Worm (Caenorhabditis elegans) whole organism, young adult: Measurements from ENCODE around the gene F23D12.7.
A peak's percentile ranks its signal among the peaks of the same experiment; 100 is the strongest.

Experiments used
- B0336.3 ChIP-seq: fragments of 200-800 bp; sonication (Bioruptor generic); IDR thresholded peaks from 2 replicates; pipeline ENCODE4 v1.3.6; 2022; ENCODE audit warnings: missing genetic modification characterization, missing compliant biosample characterization
- C06A6.2 ChIP-seq: fragments of 200-800 bp; sonication (Bioruptor generic); conservative IDR thresholded peaks from 2 replicates; pipeline ENCODE4 v1.3.6; 2022; ENCODE audit warnings: missing genetic modification characterization, missing compliant biosample characterization
- F22D6.2 ChIP-seq: sonication (generic microtip); optimal IDR thresholded peaks from 2 replicates; lab custom pipeline; 2016; ENCODE audit warnings: mild to moderate bottlenecking, missing genetic modification characterization, missing compliant biosample characterization
- F37B4.10 ChIP-seq: fragments of 200-800 bp; sonication (Bioruptor generic); IDR thresholded peaks from 2 replicates; pipeline ENCODE4 v1.3.6; 2022; ENCODE audit warnings: missing genetic modification characterization, missing compliant biosample characterization
- F39B2.1 ChIP-seq: fragments of 200-800 bp; sonication (Bioruptor generic); IDR thresholded peaks from 2 replicates; pipeline ENCODE4 v1.3.6; 2022; ENCODE audit warnings: missing genetic modification reagents, missing genetic modification characterization, missing compliant biosample characterization
- F55B11.4 ChIP-seq: sonication (generic microtip); optimal IDR thresholded peaks from 2 replicates; lab custom pipeline; 2016; ENCODE audit warnings: missing compliant biosample characterization, missing genetic modification characterization, borderline replicate concordance; ENCODE audit not compliant: insufficient read depth
- T07F8.4 ChIP-seq: sonication (generic microtip); optimal IDR thresholded peaks from 2 replicates; lab custom pipeline; 2016; ENCODE audit warnings: mild to moderate bottlenecking, missing genetic modification characterization, moderate library complexity, missing compliant biosample characterization
- Y53F4B.3 ChIP-seq: fragments of 200-800 bp; sonication (Bioruptor generic); IDR thresholded peaks from 2 replicates; pipeline ENCODE4 v1.3.6; 2022; ENCODE audit warnings: missing genetic modification reagents, missing genetic modification characterization, missing compliant biosample characterization
- Y53G8AR.9 ChIP-seq: fragments of 200-800 bp; sonication (Bioruptor generic); conservative IDR thresholded peaks from 2 replicates; pipeline ENCODE4 v1.3.6; 2022; ENCODE audit warnings: missing genetic modification reagents, missing genetic modification characterization, missing compliant biosample characterization
- Y56A3A.18 ChIP-seq: fragments of 200-800 bp; sonication (Bioruptor generic); IDR thresholded peaks from 2 replicates; pipeline ENCODE4 v1.3.6; 2022; ENCODE audit warnings: missing genetic modification reagents, missing genetic modification characterization, missing compliant biosample characterization
- Y67H2A.10 ChIP-seq: fragments of 200-800 bp; sonication (Bioruptor generic); conservative IDR thresholded peaks from 2 replicates; pipeline ENCODE4 v1.3.6; 2022; ENCODE audit warnings: missing genetic modification reagents, missing genetic modification characterization, missing compliant biosample characterization
- Y95B8A.8 ChIP-seq: fragments of 200-800 bp; sonication (Bioruptor generic); IDR thresholded peaks from 2 replicates; pipeline ENCODE4 v1.3.6; 2022; ENCODE audit warnings: missing genetic modification reagents, missing genetic modification characterization, missing compliant biosample characterization
- aptf-2 ChIP-seq: fragments of 200-800 bp; sonication (Bioruptor generic); conservative IDR thresholded peaks from 2 replicates; pipeline ENCODE4 v1.3.6; 2022; ENCODE audit warnings: missing genetic modification reagents, missing genetic modification characterization, missing compliant biosample characterization
- athp-1 ChIP-seq: sonication (generic microtip); optimal IDR thresholded peaks from 2 replicates; lab custom pipeline; 2017; ENCODE audit warnings: mild to moderate bottlenecking, missing genetic modification characterization, missing compliant biosample characterization
- bed-2 ChIP-seq: fragments of 200-800 bp; sonication (Bioruptor generic); IDR thresholded peaks from 2 replicates; pipeline ENCODE4 v1.3.6; 2022; ENCODE audit warnings: missing genetic modification reagents, missing genetic modification characterization, missing compliant biosample characterization
- ceh-27 ChIP-seq: fragments of 200-800 bp; sonication (Bioruptor generic); optimal IDR thresholded peaks from 2 replicates; lab custom pipeline; 2018; ENCODE audit warnings: mild to moderate bottlenecking, missing genetic modification characterization, moderate library complexity, missing compliant biosample characterization
- ceh-79 ChIP-seq: sonication (generic microtip); optimal IDR thresholded peaks from 2 replicates; lab custom pipeline; 2017; ENCODE audit warnings: mild to moderate bottlenecking, missing genetic modification characterization, missing compliant biosample characterization
- die-1 ChIP-seq: sonication (generic microtip); optimal IDR thresholded peaks from 2 replicates; lab custom pipeline; 2016; ENCODE audit warnings: missing genotype, mild to moderate bottlenecking, missing genetic modification characterization, missing compliant biosample characterization
- dox-1 ChIP-seq: fragments of 200-800 bp; sonication (Bioruptor generic); IDR thresholded peaks from 2 replicates; pipeline ENCODE4 v1.3.6; 2022; ENCODE audit warnings: missing genetic modification reagents, missing genetic modification characterization, missing compliant biosample characterization
- dpl-1 ChIP-seq: fragments of 150-350 bp; optimal IDR thresholded peaks from 2 replicates; lab custom pipeline; 2014; ENCODE audit warnings: missing biosample characterization, missing genetic modification reagents, missing genetic modification characterization
- egrh-3 ChIP-seq: fragments of 200-800 bp; sonication (Bioruptor generic); IDR thresholded peaks from 2 replicates; pipeline ENCODE4 v1.3.6; 2022; ENCODE audit warnings: missing genetic modification reagents, missing genetic modification characterization, missing compliant biosample characterization
- gei-17 ChIP-seq: fragments of 200-800 bp; sonication (Bioruptor generic); optimal IDR thresholded peaks from 2 replicates; lab custom pipeline; 2018; ENCODE audit warnings: mild to moderate bottlenecking, missing genetic modification characterization, missing compliant biosample characterization
- hlh-12 ChIP-seq: sonication (generic microtip); optimal IDR thresholded peaks from 2 replicates; lab custom pipeline; 2016; ENCODE audit warnings: missing genetic modification characterization, missing compliant biosample characterization
- hsf-1 ChIP-seq: fragments of 200-800 bp; sonication (Bioruptor generic); IDR thresholded peaks from 2 replicates; pipeline ENCODE4 v1.3.6; 2022; ENCODE audit warnings: missing genetic modification reagents, missing genetic modification characterization, missing compliant biosample characterization
- lag-1 ChIP-seq: fragments of 200-800 bp; sonication (Bioruptor generic); IDR thresholded peaks from 2 replicates; pipeline ENCODE4 v1.3.6; 2022; ENCODE audit warnings: missing genetic modification reagents, missing genetic modification characterization, missing compliant biosample characterization
- let-607 ChIP-seq, 2 experiments: fragments of 200-800 bp in 1 of 2; sonication (Bioruptor generic) in 1 of 2; sonication (generic microtip) in 1 of 2; optimal IDR thresholded peaks; 2 replicates each; lab custom pipeline; 2016 to 2018; ENCODE audit warnings: mild to moderate bottlenecking in 2 of 2, missing compliant biosample characterization in 2 of 2, missing genetic modification characterization in 2 of 2, moderate library complexity in 2 of 2, missing genotype in 1 of 2
- lin-26 ChIP-seq: fragments of 200-800 bp; sonication (Bioruptor generic); IDR thresholded peaks from 2 replicates; pipeline ENCODE4 v1.3.6; 2022; ENCODE audit warnings: missing genetic modification reagents, missing genetic modification characterization, missing compliant biosample characterization
- lin-40 ChIP-seq: sonication (generic microtip); optimal IDR thresholded peaks from 2 replicates; lab custom pipeline; 2016; ENCODE audit warnings: missing genetic modification characterization, mild to moderate bottlenecking, missing compliant biosample characterization, missing genotype, missing genetic modification reagents
- madf-10 ChIP-seq: sonication (generic microtip); optimal IDR thresholded peaks from 2 replicates; lab custom pipeline; 2016; ENCODE audit warnings: mild to moderate bottlenecking, missing genetic modification characterization, missing compliant biosample characterization
- madf-6 ChIP-seq: fragments of 200-800 bp; sonication (Bioruptor generic); IDR thresholded peaks from 2 replicates; pipeline ENCODE4 v1.3.6; 2022; ENCODE audit warnings: missing genetic modification reagents, missing genetic modification characterization, missing compliant biosample characterization
- madf-8 ChIP-seq: fragments of 200-800 bp; sonication (Bioruptor generic); conservative IDR thresholded peaks from 2 replicates; pipeline ENCODE4 v1.3.6; 2022; ENCODE audit warnings: missing genetic modification reagents, missing genetic modification characterization, missing compliant biosample characterization
- mxl-1 ChIP-seq: sonication (generic microtip); optimal IDR thresholded peaks from 2 replicates; lab custom pipeline; 2016; ENCODE audit warnings: missing genetic modification characterization, missing compliant biosample characterization
- nfya-1 ChIP-seq: sonication (generic microtip); optimal IDR thresholded peaks from 2 replicates; lab custom pipeline; 2017; ENCODE audit warnings: antibody characterized with exemption, missing compliant biosample characterization, missing genetic modification characterization, borderline replicate concordance; ENCODE audit not compliant: insufficient read depth
- nhr-120 ChIP-seq: fragments of 200-800 bp; sonication (Bioruptor generic); IDR thresholded peaks from 2 replicates; pipeline ENCODE4 v1.3.6; 2022; ENCODE audit warnings: missing genetic modification characterization, missing compliant biosample characterization
- nhr-179 ChIP-seq: sonication (generic microtip); optimal IDR thresholded peaks from 2 replicates; lab custom pipeline; 2016; ENCODE audit warnings: mild to moderate bottlenecking, missing genetic modification characterization, missing compliant biosample characterization
- nhr-27 ChIP-seq: fragments of 200-800 bp; sonication (Bioruptor generic); optimal IDR thresholded peaks from 2 replicates; lab custom pipeline; 2018; ENCODE audit warnings: mild to moderate bottlenecking, missing genetic modification characterization, moderate library complexity, missing compliant biosample characterization
- nhr-90 ChIP-seq: sonication (generic microtip); optimal IDR thresholded peaks from 2 replicates; lab custom pipeline; 2016; ENCODE audit warnings: missing genotype, mild to moderate bottlenecking, missing genetic modification characterization, missing compliant biosample characterization
- pha-4 ChIP-seq: fragments of 150-350 bp; sonication (generic microtip); optimal IDR thresholded peaks from 2 replicates; lab custom pipeline; 2014; ENCODE audit warnings: missing biosample characterization, missing genetic modification reagents, missing genetic modification characterization
- sea-2 ChIP-seq: fragments of 200-800 bp; sonication (Bioruptor generic); IDR thresholded peaks from 2 replicates; pipeline ENCODE4 v1.3.6; 2022; ENCODE audit warnings: missing genetic modification characterization, missing compliant biosample characterization
- snpc-3.4 ChIP-seq: sonication (generic microtip); optimal IDR thresholded peaks from 2 replicates; lab custom pipeline; 2017; ENCODE audit warnings: missing genetic modification characterization, mild to moderate bottlenecking, missing compliant biosample characterization, antibody characterized with exemption, moderate library complexity, missing genotype, missing genetic modification reagents
- snpc-4 ChIP-seq, 5 experiments: fragments of 150-350 bp in 1 of 5; sonication (generic microtip) in 4 of 5; optimal IDR thresholded peaks; 2 replicates each; lab custom pipeline; 2014 to 2018; ENCODE audit warnings: missing genetic modification characterization in 5 of 5, missing biosample characterization in 3 of 5, antibody characterized with exemption in 2 of 5, mild to moderate bottlenecking in 2 of 5, missing compliant biosample characterization in 2 of 5, missing genotype in 2 of 5, moderate library complexity in 2 of 5, missing genetic modification reagents in 1 of 5
- somi-1 ChIP-seq: fragments of 200-800 bp; sonication (Bioruptor generic); optimal IDR thresholded peaks from 2 replicates; lab custom pipeline; 2018; ENCODE audit warnings: mild to moderate bottlenecking, missing genetic modification characterization, missing compliant biosample characterization
- tbx-9 ChIP-seq: sonication (generic microtip); optimal IDR thresholded peaks from 2 replicates; lab custom pipeline; 2016; ENCODE audit warnings: borderline replicate concordance, missing genetic modification characterization, inconsistent platforms, missing compliant biosample characterization
- tlf-1 ChIP-seq: fragments of 200-800 bp; sonication (Bioruptor generic); optimal IDR thresholded peaks from 2 replicates; lab custom pipeline; 2018; ENCODE audit warnings: mild to moderate bottlenecking, missing genetic modification characterization, missing compliant biosample characterization
- unc-62 ChIP-seq: fragments of 150-350 bp; optimal IDR thresholded peaks from 2 replicates; lab custom pipeline; 2014; ENCODE audit warnings: missing biosample characterization, missing genetic modification reagents, missing genetic modification characterization
- ztf-26 ChIP-seq: sonication (generic microtip); optimal IDR thresholded peaks from 2 replicates; lab custom pipeline; 2017; ENCODE audit warnings: missing genetic modification characterization, missing compliant biosample characterization
- ztf-6 ChIP-seq: fragments of 200-800 bp; sonication (Bioruptor generic); IDR thresholded peaks from 2 replicates; pipeline ENCODE4 v1.3.6; 2022; ENCODE audit warnings: missing genetic modification reagents, missing genetic modification characterization, missing compliant biosample characterization

The F23D12.7 gene

ce11 chrX:14476625-14477257, 23.1 kb upstream of the F23D12.7 start:
- TF ChIP-seq lin-26 (GFP tag; lab: Robert Waterston, UW) (peak; percentile 63), Y56A3A.18 (GFP tag; lab: Robert Waterston, UW) (peak; percentile 60; the same call in 1 of the 2 replicates), ztf-6 (GFP tag; lab: Robert Waterston, UW) (no peak), ztf-26 (peak; percentile 49), T07F8.4 (tag; lab: Kevin White, UChicago) (no peak), lag-1 (GFP tag; lab: Robert Waterston, UW) (no peak), tbx-9 (tag; lab: Kevin White, UChicago) (no peak), F55B11.4 (tag; lab: Kevin White, UChicago) (no peak), unc-62 (GFP tag; lab: Kevin White, UChicago) (no peak), ceh-79 (tag; lab: Kevin White, UChicago) (no peak), B0336.3 (GFP tag; lab: Robert Waterston, UW) (0 out of 2 replicates have a peak, but pooled peaks have one; percentile 34), athp-1 (tag; lab: Kevin White, UChicago) (peak; percentile 27), die-1 (tag; lab: Kevin White, UChicago) (no peak), bed-2 (GFP tag; lab: Robert Waterston, UW) (no peak), mxl-1 (tag; lab: Kevin White, UChicago) (no peak), Y53F4B.3 (GFP tag; lab: Robert Waterston, UW) (no peak), ceh-27 (GFP tag; lab: Kevin White, UChicago) (no peak), lin-40 (peak; percentile 81), egrh-3 (GFP tag; lab: Robert Waterston, UW) (no peak), aptf-2 (no peak), hlh-12 (tag; lab: Kevin White, UChicago) (no peak), C06A6.2 (GFP tag; lab: Robert Waterston, UW) (0 out of 2 replicates have a peak, but pooled peaks have one; percentile 10), madf-6 (GFP tag; lab: Robert Waterston, UW) (no peak), hsf-1 (GFP tag; lab: Robert Waterston, UW) (no peak), Y95B8A.8 (GFP tag; lab: Robert Waterston, UW) (no peak), nhr-120 (GFP tag; lab: Robert Waterston, UW) (0 out of 2 replicates have a peak, but pooled peaks have one; percentile 71), sea-2 (GFP tag; lab: Robert Waterston, UW) (no peak), F39B2.1 (GFP tag; lab: Robert Waterston, UW) (no peak), Y67H2A.10 (GFP tag; lab: Robert Waterston, UW) (no peak), dpl-1 (no peak), let-607 (tag; optimal IDR thresholded peaks at IDR 0.05; lab: Kevin White, UChicago) (peak; percentile 33 to 41), madf-10 (tag; lab: Kevin White, UChicago) (no peak), snpc-4 (GFP tag; optimal IDR thresholded peaks at IDR 0.05; lab: Kevin White, UChicago) (peak; percentile 89), snpc-4 (tag; optimal IDR thresholded peaks at IDR 0.05; lab: Kevin White, UChicago) (peak; percentile 97 to 100 (median 99)), nhr-179 (tag; lab: Kevin White, UChicago) (no peak), nfya-1 (tag; lab: Kevin White, UChicago) (no peak), snpc-3.4 (tag; lab: Kevin White, UChicago) (peak; percentile 4), Y53G8AR.9 (GFP tag; lab: Robert Waterston, UW) (no peak), somi-1 (GFP tag; lab: Kevin White, UChicago) (no peak), F22D6.2 (tag; lab: Kevin White, UChicago) (peak; percentile 59), nhr-27 (peak; percentile 39), tlf-1 (GFP tag; lab: Kevin White, UChicago) (no peak), pha-4 (tag; lab: Kevin White, UChicago) (peak; percentile 6), nhr-90 (peak; percentile 64), F37B4.10 (no peak), madf-8 (GFP tag; lab: Robert Waterston, UW) (no peak), gei-17 (GFP tag; lab: Kevin White, UChicago) (peak; percentile 65), dox-1 (GFP tag; lab: Robert Waterston, UW) (no peak; the same call in 1 of the 2 replicates)
